Fruit fly (Drosophila melanogaster): ENCODE data around the gene Snap24.

The Snap24 gene

dm6 chr3R:9777941-9778360 is 15.0 kb upstream of the Snap24 start, which contains the start of gene RpS29:
Gene RpS29 (plus strand): TSS chr3R:9778042.
- TF ChIP-seq h (optimal IDR thresholded peaks at IDR 0.05) (no peak), psq (optimal IDR thresholded peaks at IDR 0.05) (no peak), Myc (optimal IDR thresholded peaks at IDR 0.05) (no peak), ttk (optimal IDR thresholded peaks at IDR 0.05) (no peak), insv (optimal IDR thresholded peaks at IDR 0.05) (no peak)

- TF ChIP-seq h (optimal IDR thresholded peaks at IDR 0.05): no peak
- no peak for TF ChIP-seq psq (optimal IDR thresholded peaks at IDR 0.05)
- TF ChIP-seq Myc (optimal IDR thresholded peaks at IDR 0.05): no peak
- no peak for TF ChIP-seq Sin3A (optimal IDR thresholded peaks at IDR 0.05)
- no peak for TF ChIP-seq insv (optimal IDR thresholded peaks at IDR 0.05)
- no peak for TF ChIP-seq ttk (optimal IDR thresholded peaks at IDR 0.05)
Measured at dm6 chr3R:9774821-9775220, 11.9 kb upstream of the Snap24 start, which contains the start of gene topi. Gene topi (plus strand): TSS chr3R:9775121.

dm6 chr3R:9774147-9774546 is 11.2 kb upstream of the Snap24 start, which contains the start of gene Whamy:
Gene Whamy (minus strand): TSS chr3R:9774419.
- TF ChIP-seq ttk (optimal IDR thresholded peaks at IDR 0.05) (no peak), Myc (optimal IDR thresholded peaks at IDR 0.05) (no peak), Sin3A (optimal IDR thresholded peaks at IDR 0.05) (no peak), insv (optimal IDR thresholded peaks at IDR 0.05) (no peak), psq (optimal IDR thresholded peaks at IDR 0.05) (no peak), h (optimal IDR thresholded peaks at IDR 0.05) (no peak)

dm6 chr3R:9771519-9771972 is 8.6 kb upstream of the Snap24 start, which contains the start of gene CG9471:
Gene CG9471 (minus strand): TSS chr3R:9771542.
- no peak for TF ChIP-seq Myc (optimal IDR thresholded peaks at IDR 0.05)
- no peak for TF ChIP-seq psq (optimal IDR thresholded peaks at IDR 0.05)
- TF ChIP-seq insv (optimal IDR thresholded peaks at IDR 0.05): no peak
- no peak for TF ChIP-seq ttk (optimal IDR thresholded peaks at IDR 0.05)
- TF ChIP-seq h (optimal IDR thresholded peaks at IDR 0.05): no peak
- no peak for TF ChIP-seq Sin3A (optimal IDR thresholded peaks at IDR 0.05)

DNA sequence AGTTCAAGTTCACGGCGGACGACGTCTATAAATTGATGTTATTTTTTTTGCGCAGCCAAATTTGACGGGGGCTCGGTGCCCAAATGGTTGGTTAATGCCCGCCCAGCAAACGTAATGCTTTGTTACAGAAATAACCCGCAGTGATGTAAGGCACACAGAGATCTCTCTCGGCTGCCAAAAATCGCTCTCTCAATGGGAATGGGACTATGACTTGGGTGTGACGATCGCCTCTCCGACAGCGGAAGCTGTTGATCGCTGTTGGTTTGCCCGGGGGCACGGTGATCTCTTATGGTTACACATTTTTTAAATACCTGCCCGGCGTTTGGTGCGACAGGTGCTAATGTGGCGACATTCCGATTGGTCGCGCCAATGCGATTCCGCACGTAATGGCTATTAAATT is 7.2 kb upstream of the Snap24 start:
- no peak for TF ChIP-seq psq (optimal IDR thresholded peaks at IDR 0.05)
- no peak for TF ChIP-seq Sin3A (optimal IDR thresholded peaks at IDR 0.05)
- no peak for TF ChIP-seq h (optimal IDR thresholded peaks at IDR 0.05)
- no peak for TF ChIP-seq insv (optimal IDR thresholded peaks at IDR 0.05)
- no peak for TF ChIP-seq Myc (optimal IDR thresholded peaks at IDR 0.05)
- no peak for TF ChIP-seq ttk (optimal IDR thresholded peaks at IDR 0.05)

- no peak for TF ChIP-seq psq (optimal IDR thresholded peaks at IDR 0.05)
- no peak for TF ChIP-seq Myc (optimal IDR thresholded peaks at IDR 0.05)
- no peak for TF ChIP-seq insv (optimal IDR thresholded peaks at IDR 0.05)
- no peak for TF ChIP-seq ttk (optimal IDR thresholded peaks at IDR 0.05)
- no peak for TF ChIP-seq Sin3A (optimal IDR thresholded peaks at IDR 0.05)
- TF ChIP-seq h (optimal IDR thresholded peaks at IDR 0.05): no peak
Measured at dm6 chr3R:9768884-9769283, 5.9 kb upstream of the Snap24 start, which contains the start of gene MED6. Gene MED6 (minus strand): TSS chr3R:9768984.

dm6 chr3R:9767620-9768592 is 5.0 kb upstream of the Snap24 start, which contains the start of gene Naa80:
Gene Naa80 (plus strand): TSS chr3R:9767834.
- TF ChIP-seq h (optimal IDR thresholded peaks at IDR 0.05) (no peak), psq (optimal IDR thresholded peaks at IDR 0.05) (no peak), ttk (optimal IDR thresholded peaks at IDR 0.05) (no peak), Sin3A (optimal IDR thresholded peaks at IDR 0.05) (no peak), insv (optimal IDR thresholded peaks at IDR 0.05) (no peak)

DNA sequence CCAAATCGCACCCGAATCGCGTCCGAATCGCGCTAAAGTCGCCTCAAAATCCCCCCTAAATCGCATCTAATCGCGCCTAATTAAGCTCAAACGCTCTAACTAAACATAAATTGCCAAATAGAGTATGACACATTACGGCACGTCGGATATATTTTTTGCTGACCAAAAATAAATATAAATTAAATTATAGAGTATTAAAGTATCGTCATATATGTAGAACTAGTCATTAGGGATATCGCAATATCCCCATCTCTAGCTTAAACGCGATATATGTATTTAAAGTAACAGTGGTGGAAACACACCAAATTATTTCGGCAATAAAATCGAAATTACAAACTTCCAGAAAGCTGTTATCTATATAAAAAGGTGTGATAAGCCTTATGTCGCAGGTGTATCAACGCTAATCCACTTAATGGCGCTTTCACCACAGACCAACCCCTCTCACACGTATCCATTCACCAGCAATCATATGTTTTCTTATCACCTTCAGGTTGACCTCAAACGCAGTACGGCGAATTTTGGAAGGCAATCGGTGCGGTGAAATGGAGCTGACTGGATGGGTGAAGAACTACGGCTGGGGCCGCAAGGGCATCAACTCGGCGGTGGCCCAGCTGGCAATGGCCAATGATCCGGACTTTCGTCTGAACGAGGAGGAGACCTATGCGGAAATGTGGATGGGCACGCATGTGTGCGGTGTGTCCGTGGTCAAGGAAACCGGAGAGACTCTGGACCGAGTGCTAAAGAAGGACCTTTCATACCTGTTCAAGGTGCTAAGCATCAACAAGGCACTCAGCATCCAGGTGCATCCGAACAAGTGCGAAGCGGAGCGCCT is 3.4 kb downstream of the Snap24 start, which contains the start of gene Mpi:
Gene Mpi, plus strand, starts transcription at position 263 of the 832 bp plus-strand sequence.
- no peak for TF ChIP-seq insv (optimal IDR thresholded peaks at IDR 0.05)
- TF ChIP-seq Sin3A (optimal IDR thresholded peaks at IDR 0.05): no peak
- TF ChIP-seq ttk (optimal IDR thresholded peaks at IDR 0.05): no peak

DNA sequence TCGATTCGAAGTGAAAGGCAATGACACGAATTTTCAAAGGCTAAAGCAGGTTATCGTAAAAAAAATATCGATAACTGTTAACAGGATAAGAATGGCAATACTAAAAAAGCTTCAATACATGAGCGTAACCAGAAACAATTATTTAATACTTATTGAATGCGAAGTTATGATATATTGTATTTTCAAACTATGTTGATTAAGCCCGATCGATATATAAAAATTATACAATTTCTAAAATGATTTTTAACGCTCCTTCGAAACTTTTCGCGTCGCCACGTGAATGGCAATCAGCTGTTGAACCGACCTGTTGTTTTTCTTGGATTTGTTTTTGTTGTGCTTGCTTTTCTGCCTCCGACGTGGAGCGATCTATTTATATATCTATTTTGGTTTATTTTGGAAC is 6.8 kb downstream of the Snap24 start, which contains the start of the genes Alg12 and Rpt3R:
Gene Alg12, plus strand, starts transcription at position 305 of the 400 bp plus-strand sequence.
Gene Rpt3R, minus strand, starts transcription at position 324 of the 400 bp plus-strand sequence.
- TF ChIP-seq h (optimal IDR thresholded peaks at IDR 0.05) (no peak), Myc (optimal IDR thresholded peaks at IDR 0.05) (no peak), Sin3A (optimal IDR thresholded peaks at IDR 0.05) (no peak), insv (optimal IDR thresholded peaks at IDR 0.05) (no peak), ttk (optimal IDR thresholded peaks at IDR 0.05) (no peak), psq (optimal IDR thresholded peaks at IDR 0.05) (no peak)

DNA sequence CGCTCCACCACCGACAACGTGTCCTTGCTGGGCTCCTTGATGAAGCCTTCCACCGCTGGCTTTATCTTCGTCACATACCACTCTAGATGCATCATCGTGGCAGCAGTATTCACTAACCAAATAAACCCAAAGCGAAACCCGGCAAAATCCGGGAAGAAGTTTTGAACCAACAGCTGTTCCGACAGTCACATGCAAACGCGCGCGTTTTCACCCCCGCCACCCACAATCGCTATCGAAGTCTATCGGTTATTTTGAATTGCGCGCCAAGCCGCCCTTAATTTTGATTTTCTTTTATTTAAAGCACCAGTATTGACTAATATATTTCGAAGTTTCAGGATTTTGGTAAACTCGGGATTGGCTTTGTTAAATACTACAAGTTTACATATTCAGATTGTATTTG is 8.5 kb downstream of the Snap24 start, which contains the start of gene Tti1:
Gene Tti1, minus strand, starts transcription at position 200 of the 400 bp plus-strand sequence.
- TF ChIP-seq Myc (optimal IDR thresholded peaks at IDR 0.05): no peak
- no peak for TF ChIP-seq psq (optimal IDR thresholded peaks at IDR 0.05)
- no peak for TF ChIP-seq insv (optimal IDR thresholded peaks at IDR 0.05)
- no peak for TF ChIP-seq Sin3A (optimal IDR thresholded peaks at IDR 0.05)
- TF ChIP-seq h (optimal IDR thresholded peaks at IDR 0.05): no peak
- no peak for TF ChIP-seq ttk (optimal IDR thresholded peaks at IDR 0.05)

DNA sequence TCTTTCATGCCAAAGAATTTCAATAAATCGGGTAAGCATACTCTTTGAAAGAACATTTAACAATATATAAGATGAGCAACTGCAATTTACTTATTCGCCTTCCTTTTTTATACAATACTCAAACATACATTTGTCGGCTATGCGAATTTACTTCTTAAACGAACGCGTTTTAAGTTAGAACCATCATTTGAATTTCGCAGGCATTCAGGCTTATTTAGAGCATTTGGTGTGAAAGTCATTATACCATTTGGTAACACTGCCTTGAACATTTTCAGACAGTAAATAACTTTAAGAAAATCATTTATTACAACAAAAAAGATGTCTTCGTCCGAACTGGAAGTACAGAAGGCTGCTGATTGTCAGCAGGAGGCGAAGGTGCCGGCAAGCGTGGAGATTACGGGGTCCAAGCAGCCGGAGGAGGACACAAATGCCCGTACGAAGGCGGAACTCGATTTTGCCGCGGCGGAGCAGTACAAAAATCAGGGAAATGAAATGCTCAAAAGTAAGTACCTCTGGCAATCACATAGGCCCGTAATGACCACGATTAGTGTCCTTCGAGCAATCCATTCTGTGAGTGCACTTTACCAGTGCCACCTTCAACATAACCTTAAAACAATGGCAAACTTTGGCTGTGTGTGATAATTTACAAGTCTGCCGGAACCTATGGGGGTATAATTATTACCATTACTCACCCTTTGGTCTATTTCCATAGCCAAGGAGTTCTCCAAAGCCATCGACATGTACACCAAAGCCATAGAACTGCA is 14.9 kb downstream of the Snap24 start:
- TF ChIP-seq Myc (optimal IDR thresholded peaks at IDR 0.05): no peak
- TF ChIP-seq Sin3A (optimal IDR thresholded peaks at IDR 0.05): no peak
- TF ChIP-seq psq (optimal IDR thresholded peaks at IDR 0.05): no peak
- TF ChIP-seq h (optimal IDR thresholded peaks at IDR 0.05): no peak
- TF ChIP-seq ttk (optimal IDR thresholded peaks at IDR 0.05): no peak
- TF ChIP-seq insv (optimal IDR thresholded peaks at IDR 0.05): no peak
